Fruit fly (Drosophila melanogaster) whole organism, embryonic: ENCODE results near the gene CG15199.

Source experiments
- Adf1 ChIP-seq: fragments of 200-800 bp; sonication (Bioruptor generic); IDR thresholded peaks from 2 replicates; pipeline ENCODE4 v1.3.6; 2022; ENCODE audit warnings: missing biosample characterization, missing genetic modification characterization
- B-H1 ChIP-seq: fragments of 200-800 bp; sonication (Bioruptor generic); IDR thresholded peaks from 3 replicates; pipeline ENCODE4 v1.3.6; 2022; ENCODE audit warnings: missing biosample characterization, missing genetic modification characterization
- Blimp-1 ChIP-seq: fragments of 200-800 bp; sonication (Bioruptor generic); optimal IDR thresholded peaks from 3 replicates; lab custom pipeline; 2018; ENCODE audit warnings: missing biosample characterization, missing genetic modification characterization, mild to moderate bottlenecking, moderate library complexity, missing genetic modification reagents
- CG11398 ChIP-seq: fragments of 200-800 bp; sonication (Bioruptor generic); optimal IDR thresholded peaks from 2 replicates; lab custom pipeline; 2016; ENCODE audit warnings: missing biosample characterization, missing genetic modification characterization
- CG11695 ChIP-seq: fragments of 200-800 bp; sonication (Bioruptor generic); IDR thresholded peaks from 3 replicates; pipeline ENCODE4 v1.3.6; 2022; ENCODE audit warnings: missing biosample characterization, missing genetic modification characterization
- CG1233 ChIP-seq: fragments of 200-800 bp; sonication (Bioruptor generic); optimal IDR thresholded peaks from 4 replicates; lab custom pipeline; 2018; ENCODE audit warnings: missing biosample characterization, mild to moderate bottlenecking, missing genetic modification characterization
- CG12391 ChIP-seq: fragments of 200-800 bp; sonication (Bioruptor generic); optimal IDR thresholded peaks from 3 replicates; lab custom pipeline; 2018; ENCODE audit warnings: missing biosample characterization, mild to moderate bottlenecking, missing genetic modification characterization, moderate library complexity
- CG13424 ChIP-seq: fragments of 200-800 bp; sonication (Bioruptor generic); optimal IDR thresholded peaks from 2 replicates; lab custom pipeline; 2019; ENCODE audit warnings: missing biosample characterization, mild to moderate bottlenecking, missing genetic modification characterization, moderate library complexity
- CG16813 ChIP-seq: fragments of 200-800 bp; sonication (Bioruptor generic); IDR thresholded peaks from 3 replicates; pipeline ENCODE4 v1.3.6; 2022; ENCODE audit warnings: missing biosample characterization, missing genetic modification characterization; ENCODE audit not compliant: partially characterized antibody
- CG2202 ChIP-seq: fragments of 200-800 bp; sonication (Bioruptor generic); optimal IDR thresholded peaks from 2 replicates; lab custom pipeline; 2018; ENCODE audit warnings: missing biosample characterization, mild to moderate bottlenecking, missing genetic modification characterization
- CG32772 ChIP-seq: fragments of 200-800 bp; sonication (Bioruptor generic); IDR thresholded peaks from 2 replicates; pipeline ENCODE4 v1.3.6; 2022; ENCODE audit warnings: missing biosample characterization, missing genetic modification characterization
- CG3995 ChIP-seq: fragments of 200-800 bp; sonication (Bioruptor generic); optimal IDR thresholded peaks from 3 replicates; lab custom pipeline; 2016; ENCODE audit warnings: missing biosample characterization, missing genetic modification characterization
- CG42726 ChIP-seq: fragments of 200-800 bp; sonication (Bioruptor generic); IDR thresholded peaks from 2 replicates; pipeline ENCODE4 v1.3.6; 2022; ENCODE audit warnings: missing biosample characterization, missing genetic modification characterization; ENCODE audit not compliant: partially characterized antibody
- CG4854 ChIP-seq: fragments of 200-800 bp; sonication (Bioruptor generic); optimal IDR thresholded peaks from 2 replicates; lab custom pipeline; 2016; ENCODE audit warnings: missing biosample characterization, missing genetic modification characterization, inconsistent platforms
- CG6791 ChIP-seq: fragments of 200-800 bp; sonication (Bioruptor generic); IDR thresholded peaks from 3 replicates; pipeline ENCODE4 v1.3.6; 2022; ENCODE audit warnings: missing biosample characterization, missing genetic modification characterization; ENCODE audit not compliant: partially characterized antibody
- CG9437 ChIP-seq: fragments of 200-800 bp; sonication (Bioruptor generic); optimal IDR thresholded peaks from 2 replicates; lab custom pipeline; 2018; ENCODE audit warnings: missing biosample characterization, mild to moderate bottlenecking, missing genetic modification characterization
- CG9797 ChIP-seq: fragments of 200-800 bp; sonication (Bioruptor generic); optimal IDR thresholded peaks from 3 replicates; lab custom pipeline; 2018; ENCODE audit warnings: missing biosample characterization, mild to moderate bottlenecking, missing genetic modification characterization
- CG9932 ChIP-seq: fragments of 200-800 bp; sonication (Bioruptor generic); IDR thresholded peaks from 2 replicates; pipeline ENCODE4 v1.3.6; 2022; ENCODE audit warnings: missing biosample characterization, missing genetic modification characterization
- CoRest ChIP-seq: fragments of 200-800 bp; sonication (Bioruptor generic); optimal IDR thresholded peaks from 3 replicates; lab custom pipeline; 2018; ENCODE audit warnings: missing biosample characterization, mild to moderate bottlenecking, missing genetic modification characterization, moderate library complexity
- Deaf1 ChIP-seq: fragments of 200-800 bp; optimal IDR thresholded peaks from 3 replicates; lab custom pipeline; 2019; ENCODE audit warnings: missing biosample characterization, mild to moderate bottlenecking, missing genetic modification characterization, moderate library complexity
- Drgx ChIP-seq: fragments of 200-800 bp; sonication (Bioruptor generic); IDR thresholded peaks from 2 replicates; pipeline ENCODE4 v1.3.6; 2022; ENCODE audit warnings: missing biosample characterization, missing genetic modification characterization
- ERR ChIP-seq: fragments of 200-800 bp; sonication (Bioruptor generic); optimal IDR thresholded peaks from 2 replicates; lab custom pipeline; 2016; ENCODE audit warnings: missing biosample characterization, missing genetic modification characterization
- Eip74EF ChIP-seq, 2 experiments: fragments of 200-800 bp in 1 of 2; fragments of >200 bp in 1 of 2; sonication (Bioruptor generic) in 1 of 2; optimal IDR thresholded peaks; 2 replicates each; lab custom pipeline; 2017 to 2019; ENCODE audit warnings: missing biosample characterization in 2 of 2, missing genetic modification characterization in 2 of 2, mild to moderate bottlenecking in 1 of 2, moderate library complexity in 1 of 2
- Ets65A ChIP-seq: fragments of 200-800 bp; sonication (Bioruptor generic); peaks from one replicate; lab custom pipeline; 2016; ENCODE audit warnings: missing biosample characterization, missing genetic modification characterization
- Gug ChIP-seq: fragments of 200-800 bp; sonication (Bioruptor generic); IDR thresholded peaks from 4 replicates; pipeline ENCODE4 v1.3.6; 2022; ENCODE audit warnings: missing biosample characterization, missing genetic modification characterization
- HmgD ChIP-seq: fragments of 200-800 bp; sonication (Bioruptor generic); optimal IDR thresholded peaks from 3 replicates; lab custom pipeline; 2016; ENCODE audit warnings: missing biosample characterization, missing genetic modification characterization
- Lpt ChIP-seq: fragments of >200 bp; optimal IDR thresholded peaks from 2 replicates; lab custom pipeline; 2018; ENCODE audit warnings: missing biosample characterization, missing genetic modification characterization
- NFAT ChIP-seq: fragments of 200-800 bp; sonication (Bioruptor generic); IDR thresholded peaks from 2 replicates; pipeline ENCODE4 v1.3.6; 2022; ENCODE audit warnings: missing biosample characterization, missing genetic modification characterization
- Spps ChIP-seq: fragments of 200-800 bp; sonication (Bioruptor generic); optimal IDR thresholded peaks from 2 replicates; lab custom pipeline; 2018; ENCODE audit warnings: missing biosample characterization, mild to moderate bottlenecking, missing genetic modification characterization
- Sry-δ ChIP-seq: fragments of 200-800 bp; sonication (Bioruptor generic); optimal IDR thresholded peaks from 2 replicates; lab custom pipeline; 2016; ENCODE audit warnings: missing biosample characterization, missing genetic modification characterization
- Usf ChIP-seq: fragments of 200-800 bp; sonication (Bioruptor generic); optimal IDR thresholded peaks from 2 replicates; lab custom pipeline; 2017; ENCODE audit warnings: missing genotype, missing biosample characterization, missing genetic modification characterization
- YL-1 ChIP-seq: fragments of 200-800 bp; sonication (Bioruptor generic); optimal IDR thresholded peaks from 3 replicates; lab custom pipeline; 2017; ENCODE audit warnings: missing biosample characterization, mild to moderate bottlenecking, missing genetic modification characterization
- cg ChIP-seq: fragments of 200-800 bp; sonication (Bioruptor generic); optimal IDR thresholded peaks from 3 replicates; lab custom pipeline; 2019; ENCODE audit warnings: missing biosample characterization, mild to moderate bottlenecking, missing genetic modification characterization, moderate library complexity
- dysf ChIP-seq: fragments of 200-800 bp; sonication (Bioruptor generic); IDR thresholded peaks from 3 replicates; pipeline ENCODE4 v1.3.6; 2022; ENCODE audit warnings: missing biosample characterization, missing genetic modification characterization
- exex ChIP-seq: fragments of 200-800 bp; sonication (Bioruptor generic); optimal IDR thresholded peaks from 4 replicates; lab custom pipeline; 2018; ENCODE audit warnings: missing biosample characterization, mild to moderate bottlenecking, missing genetic modification characterization, moderate library complexity
- gem ChIP-seq: fragments of 200-800 bp; sonication (Bioruptor generic); optimal IDR thresholded peaks from 2 replicates; lab custom pipeline; 2019; ENCODE audit warnings: missing biosample characterization, mild to moderate bottlenecking, missing genetic modification characterization, moderate library complexity
- gfzf ChIP-seq: fragments of 200-800 bp; sonication (Bioruptor generic); optimal IDR thresholded peaks from 2 replicates; lab custom pipeline; 2016; ENCODE audit warnings: missing biosample characterization, mild to moderate bottlenecking, missing genetic modification characterization, moderate library complexity
- insv ChIP-seq, 2 experiments: fragments of 200-800 bp; sonication (Bioruptor generic); optimal IDR thresholded peaks; 3 replicates each; lab custom pipeline; 2016 to 2018; ENCODE audit warnings: missing biosample characterization in 2 of 2, missing genetic modification characterization in 2 of 2
- ken ChIP-seq: fragments of 200-800 bp; sonication (Bioruptor generic); IDR thresholded peaks from 3 replicates; pipeline ENCODE4 v1.3.6; 2022; ENCODE audit warnings: missing biosample characterization, missing genetic modification characterization
- mam ChIP-seq: fragments of 200-800 bp; sonication (Bioruptor generic); optimal IDR thresholded peaks from 3 replicates; lab custom pipeline; 2016; ENCODE audit warnings: missing biosample characterization, missing genetic modification characterization
- otp ChIP-seq: fragments of 200-800 bp; sonication (Bioruptor generic); IDR thresholded peaks from 3 replicates; pipeline ENCODE4, ENCODE4 v1.3.6; 2022; ENCODE audit warnings: missing biosample characterization, missing genetic modification characterization
- pita ChIP-seq: fragments of 200-800 bp; sonication (Bioruptor generic); optimal IDR thresholded peaks from 2 replicates; lab custom pipeline; 2017; ENCODE audit warnings: missing biosample characterization, mild to moderate bottlenecking, missing genetic modification characterization
- pros ChIP-seq: fragments of 200-800 bp; sonication (Bioruptor generic); optimal IDR thresholded peaks from 3 replicates; lab custom pipeline; 2019; ENCODE audit warnings: missing biosample characterization, mild to moderate bottlenecking, missing genetic modification characterization, moderate library complexity
- row ChIP-seq: fragments of 200-800 bp; sonication (Bioruptor generic); IDR thresholded peaks from 3 replicates; pipeline ENCODE4 v1.3.6; 2022; ENCODE audit warnings: missing biosample characterization, missing genetic modification characterization
- sna ChIP-seq: fragments of 200-800 bp; sonication (Bioruptor generic); IDR thresholded peaks from 2 replicates; pipeline ENCODE4 v1.3.6; 2022; ENCODE audit warnings: missing biosample characterization, missing genetic modification characterization; ENCODE audit not compliant: partially characterized antibody
- sr ChIP-seq: fragments of 200-800 bp; sonication (Bioruptor generic); IDR thresholded peaks from 3 replicates; pipeline ENCODE4 v1.3.6; 2022; ENCODE audit warnings: missing biosample characterization, missing genetic modification characterization
- tna ChIP-seq: fragments of 200-800 bp; sonication (Bioruptor generic); IDR thresholded peaks from 2 replicates; pipeline ENCODE4 v1.3.6; 2022; ENCODE audit warnings: missing biosample characterization, missing genetic modification characterization; ENCODE audit not compliant: partially characterized antibody
- ttk ChIP-seq: fragments of 200-800 bp; sonication (Bioruptor generic); IDR thresholded peaks from 2 replicates; pipeline ENCODE4 v2.1.2; 2022; ENCODE audit warnings: missing biosample characterization, missing genetic modification characterization
- wdn ChIP-seq: fragments of 200-800 bp; sonication (Bioruptor generic); IDR thresholded peaks from 2 replicates; pipeline ENCODE4 v1.3.6; 2022; ENCODE audit warnings: missing biosample characterization, missing genetic modification characterization

Gene CG15199

dm6 chrX:11153826-11154510, 12.3 kb upstream of the CG15199 start, which contains the start of the genes rtv and Dlic (continued):
- TF ChIP-seq CG6791 (peak; percentile 69; the same call in 2 of the 3 replicates), Blimp-1 (GFP tag; lab: Kevin White, UChicago) (no peak), Deaf1 (no peak), CG1233 (GFP tag; lab: Kevin White, UChicago) (peak; percentile 17), ken (GFP tag; lab: Robert Waterston, UW) (no peak), pita (GFP tag; lab: Kevin White, UChicago) (peak; percentile 8), ttk (GFP tag; lab: Robert Waterston, UW) (no peak), ERR (no peak), gem (peak; percentile 20), sna (GFP tag; lab: Robert Waterston, UW) (peak; percentile 73; the same call in 1 of the 2 replicates), Usf (GFP tag; lab: Kevin White, UChicago) (no peak), Spps (tag; lab: Kevin White, UChicago) (no peak), CG2202 (tag; lab: Kevin White, UChicago) (no peak), mam (peak; percentile 33), CG9437 (GFP tag; lab: Kevin White, UChicago) (no peak), pros (GFP tag; lab: Kevin White, UChicago) (no peak), B-H1 (no peak), otp (GFP tag; lab: Robert Waterston, UW) (0 out of 3 replicates have a peak, but pooled peaks have one; percentile 13), Lpt (GFP tag; lab: Kevin White, UChicago) (no peak), CG13424 (tag; lab: Kevin White, UChicago) (peak; percentile 1), CG12391 (tag; lab: Kevin White, UChicago) (peak; percentile 41), CG32772 (GFP tag; lab: Robert Waterston, UW) (no peak), NFAT (GFP tag; lab: Robert Waterston, UW) (peak; percentile 43; the same call in 1 of the 2 replicates), Ets65A (GFP tag; lab: Kevin White, UChicago) (peak; percentile 85), row (peak; percentile 46), CoRest (tag; lab: Kevin White, UChicago) (peak; percentile 51), CG4854 (GFP tag; lab: Kevin White, UChicago) (no peak), dysf (GFP tag; lab: Robert Waterston, UW) (no peak), CG11695 (GFP tag; lab: Robert Waterston, UW) (no peak), CG42726 (GFP tag; lab: Robert Waterston, UW) (0 out of 2 replicates have a peak, but pooled peaks have one; percentile 37), tna (GFP tag; lab: Robert Waterston, UW) (no peak), Drgx (GFP tag; lab: Robert Waterston, UW) (no peak), CG3995 (GFP tag; lab: Kevin White, UChicago) (peak; percentile 96), CG9797 (peak; percentile 86), CG9932 (GFP tag; lab: Robert Waterston, UW) (peak; percentile 44), CG11398 (GFP tag; lab: Kevin White, UChicago) (no peak), CG16813 (GFP tag; lab: Robert Waterston, UW) (peak; percentile 73), Gug (GFP tag; lab: Robert Waterston, UW) (0 out of 4 replicates have a peak, but pooled peaks have one; percentile 13), insv (GFP tag; optimal IDR thresholded peaks at IDR 0.05; lab: Kevin White, UChicago) (peak in 1 of 2 experiments; percentile 46), gfzf (GFP tag; lab: Kevin White, UChicago) (peak; percentile 72), Eip74EF (GFP tag; optimal IDR thresholded peaks at IDR 0.05; lab: Kevin White, UChicago) (no peak), wdn (GFP tag; lab: Robert Waterston, UW) (no peak), sr (GFP tag; lab: Robert Waterston, UW) (no peak), cg (GFP tag; lab: Kevin White, UChicago) (no peak), Adf1 (no peak), HmgD (GFP tag; lab: Kevin White, UChicago) (peak; percentile 21), Sry-δ (GFP tag; lab: Kevin White, UChicago) (peak; percentile 43), YL-1 (GFP tag; lab: Kevin White, UChicago) (no peak), exex (peak; percentile 20)
